Worm (Caenorhabditis elegans): Measurements from ENCODE around the gene F36A4.3.

Gene F36A4.3

ce11 chrIV:4264649-4265048 lies 4.8 kb upstream of the F36A4.3 start:
- no peak for TF ChIP-seq lin-13 (tag; optimal IDR thresholded peaks at IDR 0.05)
- no peak for TF ChIP-seq ceh-83 (GFP tag; optimal IDR thresholded peaks at IDR 0.05)
- no peak for TF ChIP-seq snpc-4 (tag; optimal IDR thresholded peaks at IDR 0.05)
- TF ChIP-seq mab-5 (tag; optimal IDR thresholded peaks at IDR 0.05): no peak
- TF ChIP-seq hlh-1 (tag; optimal IDR thresholded peaks at IDR 0.05): no peak
- no peak for TF ChIP-seq elt-1 (tag; optimal IDR thresholded peaks at IDR 0.05; ENCODE audit: borderline replicate concordance, insufficient read depth)
- no peak for TF ChIP-seq unc-62 (GFP tag; optimal IDR thresholded peaks at IDR 0.05)
- TF ChIP-seq elt-3 (tag; optimal IDR thresholded peaks at IDR 0.05): no peak
- TF ChIP-seq ceh-43 (GFP tag; optimal IDR thresholded peaks at IDR 0.05): no peak
- TF ChIP-seq zip-8 (tag; optimal IDR thresholded peaks at IDR 0.05): no peak
- no peak for TF ChIP-seq lin-32 (GFP tag; optimal IDR thresholded peaks at IDR 0.05)
- no peak for TF ChIP-seq pha-4 (tag; optimal IDR thresholded peaks at IDR 0.05)
- no peak for TF ChIP-seq unc-39 (tag; optimal IDR thresholded peaks at IDR 0.05)
- no peak for TF ChIP-seq unc-120 (tag; optimal IDR thresholded peaks at IDR 0.05; ENCODE audit: poor library complexity, severe bottlenecking)
- no peak for TF ChIP-seq sptf-1 (tag; optimal IDR thresholded peaks at IDR 0.05)
- TF ChIP-seq nhr-76 (tag; optimal IDR thresholded peaks at IDR 0.05): no peak
- TF ChIP-seq M03D4.4 (tag; optimal IDR thresholded peaks at IDR 0.05): no peak
- no peak for TF ChIP-seq mep-1 (tag; optimal IDR thresholded peaks at IDR 0.05)
- no peak for TF ChIP-seq lsy-2 (tag; optimal IDR thresholded peaks at IDR 0.05)
- no peak for TF ChIP-seq nhr-12 (tag; optimal IDR thresholded peaks at IDR 0.05)

- TF ChIP-seq flh-1 (GFP tag; optimal IDR thresholded peaks at IDR 0.05) (no peak), hlh-1 (tag; optimal IDR thresholded peaks at IDR 0.05) (no peak), tbx-8 (GFP tag; optimal IDR thresholded peaks at IDR 0.05) (no peak), nhr-2 (tag; optimal IDR thresholded peaks at IDR 0.05) (no peak), blmp-1 (tag; optimal IDR thresholded peaks at IDR 0.05) (no peak), lin-32 (GFP tag; optimal IDR thresholded peaks at IDR 0.05) (no peak), nhr-28 (tag; optimal IDR thresholded peaks at IDR 0.05) (no peak), ceh-39 (tag; optimal IDR thresholded peaks at IDR 0.05) (no peak), bed-3 (GFP tag; optimal IDR thresholded peaks at IDR 0.05) (no peak)
Observed at ce11 chrIV:4265224-4265623, 4.2 kb upstream of the F36A4.3 start, which contains the start of gene F36A4.5. Gene F36A4.5 (plus strand): TSS chrIV:4265524.

ce11 chrIV:4265951-4266350 lies 3.5 kb upstream of the F36A4.3 start:
- TF ChIP-seq lin-13 (tag; optimal IDR thresholded peaks at IDR 0.05) (no peak), elt-3 (tag; optimal IDR thresholded peaks at IDR 0.05) (no peak), unc-120 (tag; optimal IDR thresholded peaks at IDR 0.05; ENCODE audit: poor library complexity, severe bottlenecking) (no peak), ces-1 (GFP tag; optimal IDR thresholded peaks at IDR 0.05) (no peak), lsy-2 (tag; optimal IDR thresholded peaks at IDR 0.05) (no peak), ham-2 (GFP tag; optimal IDR thresholded peaks at IDR 0.05) (no peak), unc-62 (GFP tag; optimal IDR thresholded peaks at IDR 0.05) (no peak), nhr-12 (tag; optimal IDR thresholded peaks at IDR 0.05) (no peak), lin-32 (GFP tag; optimal IDR thresholded peaks at IDR 0.05) (no peak), zip-8 (tag; optimal IDR thresholded peaks at IDR 0.05) (no peak), drap-1 (GFP tag; optimal IDR thresholded peaks at IDR 0.05) (no peak)

- TF ChIP-seq lsy-2 (tag; optimal IDR thresholded peaks at IDR 0.05): no peak
- no peak for TF ChIP-seq flh-1 (GFP tag; optimal IDR thresholded peaks at IDR 0.05)
- TF ChIP-seq lin-13 (tag; optimal IDR thresholded peaks at IDR 0.05): no peak
- no peak for TF ChIP-seq mep-1 (tag; optimal IDR thresholded peaks at IDR 0.05)
- no peak for TF ChIP-seq M03D4.4 (tag; optimal IDR thresholded peaks at IDR 0.05)
- TF ChIP-seq nhr-12 (tag; optimal IDR thresholded peaks at IDR 0.05): no peak
- TF ChIP-seq bed-3 (GFP tag; optimal IDR thresholded peaks at IDR 0.05): no peak
- TF ChIP-seq tbx-8 (GFP tag; optimal IDR thresholded peaks at IDR 0.05): no peak
- TF ChIP-seq pha-4 (tag; optimal IDR thresholded peaks at IDR 0.05): no peak
- no peak for TF ChIP-seq ces-1 (GFP tag; optimal IDR thresholded peaks at IDR 0.05)
- no peak for TF ChIP-seq nhr-28 (tag; optimal IDR thresholded peaks at IDR 0.05)
- no peak for TF ChIP-seq elt-3 (tag; optimal IDR thresholded peaks at IDR 0.05)
- no peak for TF ChIP-seq nhr-76 (tag; optimal IDR thresholded peaks at IDR 0.05)
- TF ChIP-seq zip-8 (tag; optimal IDR thresholded peaks at IDR 0.05): no peak
- no peak for TF ChIP-seq snpc-4 (tag; optimal IDR thresholded peaks at IDR 0.05)
- no peak for TF ChIP-seq unc-39 (tag; optimal IDR thresholded peaks at IDR 0.05)
- no peak for TF ChIP-seq nhr-237 (tag; optimal IDR thresholded peaks at IDR 0.05)
Observed at ce11 chrIV:4267320-4267719, 2.1 kb upstream of the F36A4.3 start, which contains the start of gene F36A4.4. Gene F36A4.4 (plus strand): TSS chrIV:4267620.

ce11 chrIV:4270925-4271324 lies 1.5 kb downstream of the F36A4.3 start, which contains the start of gene F36A4.2:
Gene F36A4.2 (plus strand): TSS chrIV:4271225.
- TF ChIP-seq pha-4 (tag; optimal IDR thresholded peaks at IDR 0.05) (no peak), M03D4.4 (tag; optimal IDR thresholded peaks at IDR 0.05) (no peak), tbx-8 (GFP tag; optimal IDR thresholded peaks at IDR 0.05) (no peak), elt-3 (tag; optimal IDR thresholded peaks at IDR 0.05) (no peak), lin-13 (tag; optimal IDR thresholded peaks at IDR 0.05) (no peak), unc-120 (tag; optimal IDR thresholded peaks at IDR 0.05; ENCODE audit: poor library complexity, severe bottlenecking) (no peak), drap-1 (GFP tag; optimal IDR thresholded peaks at IDR 0.05) (no peak), flh-1 (GFP tag; optimal IDR thresholded peaks at IDR 0.05) (no peak), ces-1 (GFP tag; optimal IDR thresholded peaks at IDR 0.05) (no peak), nhr-237 (tag; optimal IDR thresholded peaks at IDR 0.05) (no peak), bed-3 (GFP tag; optimal IDR thresholded peaks at IDR 0.05) (no peak), nhr-12 (tag; optimal IDR thresholded peaks at IDR 0.05) (no peak), cnd-1 (tag; optimal IDR thresholded peaks at IDR 0.05) (no peak), elt-1 (tag; optimal IDR thresholded peaks at IDR 0.05; ENCODE audit: borderline replicate concordance, insufficient read depth) (no peak), zip-8 (tag; optimal IDR thresholded peaks at IDR 0.05) (no peak), mep-1 (tag; optimal IDR thresholded peaks at IDR 0.05) (no peak), unc-62 (GFP tag; optimal IDR thresholded peaks at IDR 0.05) (no peak), hlh-1 (tag; optimal IDR thresholded peaks at IDR 0.05) (no peak), mls-2 (tag; optimal IDR thresholded peaks at IDR 0.05) (no peak), mab-5 (tag; optimal IDR thresholded peaks at IDR 0.05) (no peak)

All from whole organism, mixed stage, embryonic.